Worm (Caenorhabditis elegans) whole organism, young adult: Measurements from ENCODE around the gene srh-186.
"Not testable (repeated sequence)": the region's sequence is repeated elsewhere in the genome, so short reads cannot be mapped to it uniquely, and the experiment has no call there.

Experiments
- F10E7.11 ChIP-seq: sonication (generic microtip); optimal IDR thresholded peaks from 2 replicates; lab custom pipeline; 2017; ENCODE audit warnings: mild to moderate bottlenecking, missing genetic modification characterization, moderate library complexity, missing compliant biosample characterization
- F39B2.1 ChIP-seq: fragments of 200-800 bp; sonication (Bioruptor generic); IDR thresholded peaks from 2 replicates; pipeline ENCODE4 v1.3.6; 2022; ENCODE audit warnings: missing genetic modification reagents, missing genetic modification characterization, missing compliant biosample characterization
- Y79H2A.3 ChIP-seq: fragments of 200-800 bp; sonication (Bioruptor generic); conservative IDR thresholded peaks from 2 replicates; pipeline ENCODE4 v1.3.6; 2022; ENCODE audit warnings: missing genetic modification reagents, missing genetic modification characterization, missing compliant biosample characterization
- ZK185.1 ChIP-seq: sonication (generic microtip); optimal IDR thresholded peaks from 2 replicates; lab custom pipeline; 2016; ENCODE audit warnings: mild to moderate bottlenecking, missing genetic modification characterization, missing compliant biosample characterization; ENCODE audit not compliant: poor library complexity, severe bottlenecking
- atf-7 ChIP-seq: sonication (generic microtip); optimal IDR thresholded peaks from 2 replicates; lab custom pipeline; 2017; ENCODE audit warnings: mild to moderate bottlenecking, missing genetic modification characterization, missing compliant biosample characterization
- attf-5 ChIP-seq: fragments of 200-800 bp; sonication (Bioruptor generic); optimal IDR thresholded peaks from 2 replicates; lab custom pipeline; 2018; ENCODE audit warnings: mild to moderate bottlenecking, missing genetic modification characterization, missing compliant biosample characterization
- ceh-58 ChIP-seq: fragments of 200-800 bp; sonication (Bioruptor generic); IDR thresholded peaks from 2 replicates; pipeline ENCODE4 v1.3.6; 2022; ENCODE audit warnings: missing genetic modification characterization, missing compliant biosample characterization
- dox-1 ChIP-seq: fragments of 200-800 bp; sonication (Bioruptor generic); IDR thresholded peaks from 2 replicates; pipeline ENCODE4 v1.3.6; 2022; ENCODE audit warnings: missing genetic modification reagents, missing genetic modification characterization, missing compliant biosample characterization
- ekl-4 ChIP-seq: fragments of 200-800 bp; sonication (Bioruptor generic); IDR thresholded peaks from 2 replicates; pipeline ENCODE4 v1.3.6; 2022; ENCODE audit warnings: missing genetic modification reagents, missing genetic modification characterization, missing compliant biosample characterization
- fkh-3 ChIP-seq: sonication (generic microtip); optimal IDR thresholded peaks from 2 replicates; lab custom pipeline; 2016; ENCODE audit warnings: mild to moderate bottlenecking, missing genetic modification characterization, missing compliant biosample characterization
- hlh-26 ChIP-seq: fragments of 200-800 bp; sonication (Bioruptor generic); conservative IDR thresholded peaks from 2 replicates; pipeline ENCODE4 v1.3.6; 2022; ENCODE audit warnings: missing genetic modification reagents, missing genetic modification characterization, missing compliant biosample characterization
- hmg-1.2 ChIP-seq: fragments of 200-800 bp; sonication (Bioruptor generic); IDR thresholded peaks from 2 replicates; pipeline ENCODE4 v1.3.6; 2022; ENCODE audit warnings: missing genetic modification reagents, missing genetic modification characterization, missing compliant biosample characterization
- hmg-20 ChIP-seq: fragments of 200-800 bp; sonication (Bioruptor generic); IDR thresholded peaks from 2 replicates; pipeline ENCODE4 v1.3.6; 2022; ENCODE audit warnings: missing genetic modification reagents, missing genetic modification characterization, missing compliant biosample characterization
- let-607 ChIP-seq, 2 experiments: fragments of 200-800 bp in 1 of 2; sonication (Bioruptor generic) in 1 of 2; sonication (generic microtip) in 1 of 2; optimal IDR thresholded peaks; 2 replicates each; lab custom pipeline; 2016 to 2018; ENCODE audit warnings: mild to moderate bottlenecking in 2 of 2, missing compliant biosample characterization in 2 of 2, missing genetic modification characterization in 2 of 2, moderate library complexity in 2 of 2, missing genotype in 1 of 2
- lir-1 ChIP-seq: fragments of 200-800 bp; sonication (Bioruptor generic); conservative IDR thresholded peaks from 2 replicates; pipeline ENCODE4 v1.3.6; 2022; ENCODE audit warnings: missing genetic modification reagents, missing genetic modification characterization, missing compliant biosample characterization
- lsl-1 ChIP-seq: fragments of 200-800 bp; sonication (Bioruptor generic); optimal IDR thresholded peaks from 2 replicates; lab custom pipeline; 2018; ENCODE audit warnings: mild to moderate bottlenecking, missing genetic modification characterization, moderate library complexity, missing compliant biosample characterization
- lsy-27 ChIP-seq: sonication (generic microtip); optimal IDR thresholded peaks from 2 replicates; lab custom pipeline; 2017; ENCODE audit warnings: missing genetic modification characterization, mild to moderate bottlenecking, missing compliant biosample characterization, antibody characterized with exemption, missing genotype, borderline replicate concordance; ENCODE audit not compliant: insufficient read depth
- nfya-2 ChIP-seq: fragments of 200-800 bp; sonication (Bioruptor generic); IDR thresholded peaks from 2 replicates; pipeline ENCODE4 v1.3.6; 2022; ENCODE audit warnings: missing genetic modification reagents, missing genetic modification characterization, missing compliant biosample characterization
- nfyb-1 ChIP-seq: fragments of 200-800 bp; sonication (Bioruptor generic); IDR thresholded peaks from 2 replicates; pipeline ENCODE4 v1.3.6; 2022; ENCODE audit warnings: missing genetic modification reagents, missing genetic modification characterization, missing compliant biosample characterization
- nhr-80 ChIP-seq: sonication (generic microtip); optimal IDR thresholded peaks from 2 replicates; lab custom pipeline; 2016; ENCODE audit warnings: missing genetic modification characterization, missing compliant biosample characterization
- snpc-1.3 ChIP-seq: sonication (generic microtip); optimal IDR thresholded peaks from 2 replicates; lab custom pipeline; 2017; ENCODE audit warnings: missing genetic modification characterization, mild to moderate bottlenecking, missing compliant biosample characterization, antibody characterized with exemption, moderate library complexity, missing genotype, missing genetic modification reagents; ENCODE audit not compliant: insufficient read depth
- snpc-3.4 ChIP-seq: sonication (generic microtip); optimal IDR thresholded peaks from 2 replicates; lab custom pipeline; 2017; ENCODE audit warnings: missing genetic modification characterization, mild to moderate bottlenecking, missing compliant biosample characterization, antibody characterized with exemption, moderate library complexity, missing genotype, missing genetic modification reagents
- sptf-2 ChIP-seq: fragments of 200-800 bp; sonication (Bioruptor generic); optimal IDR thresholded peaks from 2 replicates; lab custom pipeline; 2018; ENCODE audit warnings: mild to moderate bottlenecking, missing genetic modification characterization, missing compliant biosample characterization

srh-186 gene

ce11 chrV:15991850-15992249, 36.3 kb downstream of the srh-186 start, which contains the start of gene C06C6.7:
Gene C06C6.7, plus strand, starts transcription at chrV:15992150.
- not testable (repeated sequence) for TF ChIP-seq ceh-58 (GFP tag; lab: Robert Waterston, UW); fkh-3 (tag; lab: Kevin White, UChicago); let-607 (tag; optimal IDR thresholded peaks at IDR 0.05; lab: Kevin White, UChicago)
- TF ChIP-seq, all 124 proteins: peak for 0; not testable (repeated sequence) for 124

- TF ChIP-seq ZK185.1 (tag; lab: Kevin White, UChicago) (no peak), snpc-3.4 (tag; lab: Kevin White, UChicago) (no peak), snpc-1.3 (tag; lab: Kevin White, UChicago) (no peak), lir-1 (no peak), fkh-3 (tag; lab: Kevin White, UChicago) (no peak), F39B2.1 (GFP tag; lab: Robert Waterston, UW) (no peak), sptf-2 (no peak)
These were observed 41.1 kb downstream of the srh-186 start, which contains the start of the genes C06C6.9 and C06C6.8 for ce11 chrV:15996655-15997186. Gene C06C6.9, minus strand, starts transcription at chrV:15996755. Gene C06C6.8, plus strand, starts transcription at chrV:15997136.

- TF ChIP-seq nfyb-1 (GFP tag; lab: Robert Waterston, UW): peak; percentile 34; the same call in 1 of the 2 replicates
- peak; percentile 78 for TF ChIP-seq nhr-80 (tag; lab: Kevin White, UChicago)
- TF ChIP-seq Y79H2A.3 (GFP tag; lab: Robert Waterston, UW): no peak
- TF ChIP-seq hmg-20 (GFP tag; lab: Robert Waterston, UW): no peak
- TF ChIP-seq attf-5 (GFP tag; lab: Kevin White, UChicago): peak; percentile 20
- peak; percentile 50; the same call in 1 of the 2 replicates for TF ChIP-seq dox-1 (GFP tag; lab: Robert Waterston, UW)
- peak; percentile 77 for TF ChIP-seq atf-7 (tag; lab: Kevin White, UChicago)
- peak; percentile 58; the same call in 1 of the 2 replicates for TF ChIP-seq hmg-1.2
These were observed 44.8 kb downstream of the srh-186 start, which contains the start of gene nhr-50 for ce11 chrV:16000433-16000832. Gene nhr-50, minus strand, starts transcription at chrV:16000631.

- TF ChIP-seq lsl-1 (GFP tag; lab: Kevin White, UChicago): no peak
- TF ChIP-seq hlh-26: no peak
- TF ChIP-seq F39B2.1 (GFP tag; lab: Robert Waterston, UW): no peak
- no peak for TF ChIP-seq F10E7.11 (tag; lab: Kevin White, UChicago)
- no peak for TF ChIP-seq ekl-4 (GFP tag; lab: Robert Waterston, UW)
- TF ChIP-seq nfya-2 (GFP tag; lab: Robert Waterston, UW): no peak
- no peak for TF ChIP-seq lsy-27
These were observed 46.7 kb downstream of the srh-186 start, which contains the start of gene nhr-63 for ce11 chrV:16002288-16002687. Gene nhr-63, plus strand, starts transcription at chrV:16002588.
